Worm (Caenorhabditis elegans) whole organism, L4 larva: ENCODE measurements around the gene prx-5.

Experiments
- D1046.2 ChIP-seq: fragments of 200-800 bp; sonication (Bioruptor generic); IDR thresholded peaks from 2 replicates; pipeline ENCODE4 v1.3.6; 2022; ENCODE audit warnings: missing genetic modification characterization, missing compliant biosample characterization
- F10B5.3 ChIP-seq: sonication (generic microtip); optimal IDR thresholded peaks from 2 replicates; lab custom pipeline; 2016; ENCODE audit warnings: mild to moderate bottlenecking, missing genetic modification characterization, missing compliant biosample characterization
- F37D6.2 ChIP-seq: sonication (generic microtip); optimal IDR thresholded peaks from 2 replicates; lab custom pipeline; 2016; ENCODE audit warnings: mild to moderate bottlenecking, missing genetic modification characterization, missing compliant biosample characterization
- T20F7.1 ChIP-seq: fragments of 200-800 bp; sonication (Bioruptor generic); optimal IDR thresholded peaks from 2 replicates; lab custom pipeline; 2018; ENCODE audit warnings: mild to moderate bottlenecking, missing genetic modification characterization, missing compliant biosample characterization
- Y105C5A.15 ChIP-seq: fragments of 200-800 bp; sonication (Bioruptor generic); IDR thresholded peaks from 2 replicates; pipeline ENCODE4 v1.3.6; 2022; ENCODE audit warnings: missing genetic modification characterization, missing compliant biosample characterization
- Y75B8A.6 ChIP-seq: fragments of 200-800 bp; sonication (Bioruptor generic); IDR thresholded peaks from 2 replicates; pipeline ENCODE4 v1.3.6; 2022; ENCODE audit warnings: missing genetic modification reagents, missing genetic modification characterization, missing compliant biosample characterization
- ZK337.2 ChIP-seq: fragments of 200-800 bp; sonication (Bioruptor generic); IDR thresholded peaks from 2 replicates; pipeline ENCODE4 v1.3.6; 2022; ENCODE audit warnings: missing genetic modification reagents, missing genetic modification characterization, missing compliant biosample characterization
- ZK546.5 ChIP-seq, 2 experiments: sonication (generic microtip); optimal IDR thresholded peaks; 2 replicates each; lab custom pipeline; 2017; ENCODE audit warnings: missing biosample characterization in 2 of 2, missing genetic modification characterization in 2 of 2
- arid-1 ChIP-seq: fragments of 200-800 bp; sonication (Bioruptor generic); conservative IDR thresholded peaks from 2 replicates; pipeline ENCODE4 v1.3.6; 2022; ENCODE audit warnings: missing genetic modification reagents, missing genetic modification characterization, missing compliant biosample characterization
- ceh-20 ChIP-seq: fragments of 200-800 bp; sonication (Bioruptor generic); IDR thresholded peaks from 2 replicates; pipeline ENCODE4 v1.3.6; 2022; ENCODE audit warnings: missing genetic modification reagents, missing genetic modification characterization, missing compliant biosample characterization
- ceh-44 ChIP-seq: fragments of 200-800 bp; sonication (Bioruptor generic); IDR thresholded peaks from 2 replicates; pipeline ENCODE4 v1.3.6; 2022; ENCODE audit warnings: missing genetic modification reagents, missing genetic modification characterization, missing compliant biosample characterization
- ceh-82 ChIP-seq: sonication (generic microtip); optimal IDR thresholded peaks from 2 replicates; lab custom pipeline; 2017; ENCODE audit warnings: missing biosample characterization, missing genetic modification characterization
- cey-2 ChIP-seq: sonication (generic microtip); optimal IDR thresholded peaks from 3 replicates; lab custom pipeline; 2017; ENCODE audit warnings: missing genetic modification characterization, mild to moderate bottlenecking, missing compliant biosample characterization, antibody characterized with exemption, borderline replicate concordance; ENCODE audit not compliant: insufficient read depth
- daf-12 ChIP-seq: fragments of 150-350 bp; optimal IDR thresholded peaks from 2 replicates; lab custom pipeline; 2014; ENCODE audit warnings: missing biosample characterization, missing genetic modification reagents, missing genetic modification characterization
- daf-16 ChIP-seq, 3 experiments: sonication (generic microtip); optimal IDR thresholded peaks; 2 replicates each; lab custom pipeline; 2016 to 2017; ENCODE audit warnings: missing genetic modification characterization in 3 of 3, missing genetic modification reagents in 3 of 3, mild to moderate bottlenecking in 2 of 3, missing compliant biosample characterization in 2 of 3, missing biosample characterization in 1 of 3, moderate library complexity in 1 of 3
- daf-19 ChIP-seq: fragments of 200-800 bp; sonication (Bioruptor generic); conservative IDR thresholded peaks from 2 replicates; pipeline ENCODE4 v1.3.6; 2022; ENCODE audit warnings: missing genetic modification characterization, missing compliant biosample characterization
- daf-8 ChIP-seq: fragments of 200-800 bp; sonication (Bioruptor generic); IDR thresholded peaks from 2 replicates; pipeline ENCODE4 v1.3.6; 2022; ENCODE audit warnings: missing genetic modification characterization, missing compliant biosample characterization
- dmd-6 ChIP-seq: fragments of 200-800 bp; sonication (Bioruptor generic); IDR thresholded peaks from 2 replicates; pipeline ENCODE4 v1.3.6; 2022; ENCODE audit warnings: missing genetic modification reagents, missing genetic modification characterization, missing compliant biosample characterization
- dmd-9 ChIP-seq: fragments of 200-800 bp; sonication (Bioruptor generic); IDR thresholded peaks from 2 replicates; pipeline ENCODE4 v1.3.6; 2022; ENCODE audit warnings: missing genetic modification reagents, missing genetic modification characterization, missing compliant biosample characterization
- dve-1 ChIP-seq: sonication (generic microtip); optimal IDR thresholded peaks from 2 replicates; lab custom pipeline; 2017; ENCODE audit warnings: antibody characterized with exemption, mild to moderate bottlenecking, missing genetic modification characterization, missing compliant biosample characterization; ENCODE audit not compliant: insufficient read depth
- fos-1 ChIP-seq: fragments of 150-350 bp; optimal IDR thresholded peaks from 2 replicates; lab custom pipeline; 2014; ENCODE audit warnings: missing biosample characterization, missing genetic modification characterization
- gei-8 ChIP-seq: fragments of 200-800 bp; sonication (Bioruptor generic); optimal IDR thresholded peaks from 2 replicates; lab custom pipeline; 2018; ENCODE audit warnings: mild to moderate bottlenecking, missing genetic modification characterization, missing compliant biosample characterization
- hif-1 ChIP-seq, 2 experiments: sonication (generic microtip); optimal IDR thresholded peaks; 2 replicates each; lab custom pipeline; 2016 to 2017; ENCODE audit warnings: missing compliant biosample characterization in 2 of 2, missing genetic modification characterization in 2 of 2, missing genetic modification reagents in 2 of 2, missing genotype in 2 of 2, mild to moderate bottlenecking in 1 of 2
- hmg-1.1 ChIP-seq: fragments of 200-800 bp; sonication (Bioruptor generic); IDR thresholded peaks from 2 replicates; pipeline ENCODE4 v1.3.6; 2022; ENCODE audit warnings: missing genetic modification reagents, missing genetic modification characterization, missing compliant biosample characterization
- lsy-2 ChIP-seq, 2 experiments: fragments of 150-350 bp in 1 of 2; sonication (generic microtip) in 1 of 2; optimal IDR thresholded peaks; 2 replicates each; lab custom pipeline; 2014 to 2017; ENCODE audit warnings: missing biosample characterization in 2 of 2, missing genetic modification characterization in 2 of 2
- madf-5 ChIP-seq, 2 experiments: fragments of 200-800 bp; sonication (Bioruptor generic); IDR thresholded peaks; 2 replicates each; pipeline ENCODE4 v1.3.6; 2022; ENCODE audit warnings: missing compliant biosample characterization in 2 of 2, missing genetic modification characterization in 2 of 2
- nhr-111 ChIP-seq: fragments of 200-800 bp; sonication (Bioruptor generic); optimal IDR thresholded peaks from 2 replicates; lab custom pipeline; 2018; ENCODE audit warnings: mild to moderate bottlenecking, missing genetic modification characterization, missing compliant biosample characterization
- nhr-237 ChIP-seq: sonication (generic microtip); optimal IDR thresholded peaks from 2 replicates; lab custom pipeline; 2017; ENCODE audit warnings: missing biosample characterization, missing genetic modification characterization
- nhr-25 ChIP-seq: sonication (generic microtip); optimal IDR thresholded peaks from 2 replicates; lab custom pipeline; 2017; ENCODE audit warnings: missing genetic modification characterization, mild to moderate bottlenecking, missing compliant biosample characterization, antibody characterized with exemption, moderate library complexity, borderline replicate concordance; ENCODE audit not compliant: insufficient read depth
- nhr-28 ChIP-seq: fragments of 150-350 bp; optimal IDR thresholded peaks from 2 replicates; lab custom pipeline; 2014; ENCODE audit warnings: missing biosample characterization, missing genetic modification characterization
- nhr-48 ChIP-seq: sonication (generic microtip); optimal IDR thresholded peaks from 2 replicates; lab custom pipeline; 2016; ENCODE audit warnings: mild to moderate bottlenecking, missing genetic modification characterization, missing compliant biosample characterization
- nhr-6 ChIP-seq: fragments of 150-350 bp; optimal IDR thresholded peaks from 2 replicates; lab custom pipeline; 2014; ENCODE audit warnings: missing biosample characterization, missing genetic modification characterization
- nhr-77 ChIP-seq: fragments of 150-350 bp; optimal IDR thresholded peaks from 2 replicates; lab custom pipeline; 2014; ENCODE audit warnings: missing biosample characterization, missing genetic modification characterization
- pqm-1 ChIP-seq: sonication (generic microtip); optimal IDR thresholded peaks from 2 replicates; lab custom pipeline; 2017; ENCODE audit warnings: missing biosample characterization, missing genetic modification characterization
- saeg-2 ChIP-seq: fragments of 200-800 bp; sonication (Bioruptor generic); IDR thresholded peaks from 2 replicates; pipeline ENCODE4 v1.3.6; 2022; ENCODE audit warnings: missing genetic modification reagents, missing genetic modification characterization, missing compliant biosample characterization
- sdz-12 ChIP-seq: fragments of 200-800 bp; sonication (Bioruptor generic); optimal IDR thresholded peaks from 2 replicates; lab custom pipeline; 2018; ENCODE audit warnings: mild to moderate bottlenecking, missing genetic modification characterization, missing compliant biosample characterization
- snpc-1.2 ChIP-seq: fragments of 200-800 bp; sonication (Bioruptor generic); IDR thresholded peaks from 2 replicates; pipeline ENCODE4 v1.3.6; 2022; ENCODE audit warnings: missing genetic modification reagents, missing genetic modification characterization, missing compliant biosample characterization
- snpc-4 ChIP-seq: fragments of 150-350 bp; optimal IDR thresholded peaks from 2 replicates; lab custom pipeline; 2014; ENCODE audit warnings: missing biosample characterization, missing genetic modification characterization
- spr-3 ChIP-seq: fragments of 200-800 bp; sonication (Bioruptor generic); optimal IDR thresholded peaks from 2 replicates; lab custom pipeline; 2018; ENCODE audit warnings: mild to moderate bottlenecking, missing genetic modification characterization, missing compliant biosample characterization
- tag-97 ChIP-seq: fragments of 200-800 bp; sonication (Bioruptor generic); IDR thresholded peaks from 2 replicates; pipeline ENCODE4 v1.3.6; 2022; ENCODE audit warnings: missing genetic modification characterization, missing compliant biosample characterization
- tra-1 ChIP-seq: fragments of 200-800 bp; sonication (Bioruptor generic); IDR thresholded peaks from 2 replicates; pipeline ENCODE4 v1.3.6; 2022; ENCODE audit warnings: missing genetic modification reagents, missing genetic modification characterization, missing compliant biosample characterization
- unc-130 ChIP-seq: sonication (generic microtip); optimal IDR thresholded peaks from 2 replicates; lab custom pipeline; 2016; ENCODE audit warnings: missing genetic modification reagents, missing genetic modification characterization, missing compliant biosample characterization
- vab-7 ChIP-seq: fragments of 200-800 bp; sonication (Bioruptor generic); IDR thresholded peaks from 2 replicates; pipeline ENCODE4 v1.3.6; 2022; ENCODE audit warnings: missing genetic modification reagents, missing genetic modification characterization, missing compliant biosample characterization
- zag-1 ChIP-seq: fragments of 150-350 bp; optimal IDR thresholded peaks from 2 replicates; lab custom pipeline; 2014; ENCODE audit warnings: missing biosample characterization, missing genetic modification characterization
- zfp-2 ChIP-seq: sonication (generic microtip); optimal IDR thresholded peaks from 2 replicates; lab custom pipeline; 2016; ENCODE audit warnings: mild to moderate bottlenecking, missing genetic modification characterization, missing compliant biosample characterization
- zfp-3 ChIP-seq: fragments of 200-800 bp; sonication (Bioruptor generic); conservative IDR thresholded peaks from 2 replicates; pipeline ENCODE4 v1.3.6; 2022; ENCODE audit warnings: missing genetic modification reagents, missing genetic modification characterization, missing compliant biosample characterization
- zip-2 ChIP-seq: fragments of 150-350 bp; optimal IDR thresholded peaks from 2 replicates; lab custom pipeline; 2014; ENCODE audit warnings: missing biosample characterization, missing genetic modification characterization
- ztf-11 ChIP-seq: fragments of 150-350 bp; optimal IDR thresholded peaks from 2 replicates; lab custom pipeline; 2014; ENCODE audit warnings: missing biosample characterization, missing genetic modification characterization
- ztf-7 ChIP-seq: fragments of 150-350 bp; optimal IDR thresholded peaks from 2 replicates; lab custom pipeline; 2014; ENCODE audit warnings: missing biosample characterization, missing genetic modification characterization

The prx-5 gene

ce11 chrII:8742006-8742847, 37.6 kb downstream of the prx-5 start (continued):
- TF ChIP-seq nhr-6 (tag; lab: Kevin White, UChicago), result no peak
- TF ChIP-seq zag-1 (tag; lab: Kevin White, UChicago), result no peak
- no peak for TF ChIP-seq Y75B8A.6
- no peak for TF ChIP-seq madf-5 (GFP tag; IDR thresholded peaks at IDR 0.05; lab: Robert Waterston, UW)
- no peak for TF ChIP-seq arid-1 (GFP tag; lab: Robert Waterston, UW)
- TF ChIP-seq zip-2 (tag; lab: Kevin White, UChicago), result no peak
- TF ChIP-seq spr-3, result no peak
- TF ChIP-seq saeg-2 (GFP tag; lab: Robert Waterston, UW), result no peak
- no peak for TF ChIP-seq ztf-7 (tag; lab: Kevin White, UChicago)
- TF ChIP-seq daf-16 (GFP tag; optimal IDR thresholded peaks at IDR 0.05; lab: Kevin White, UChicago), result no peak
- peak; percentile 76 for TF ChIP-seq daf-16 (tag; optimal IDR thresholded peaks at IDR 0.05; lab: Kevin White, UChicago)
- TF ChIP-seq dve-1, result peak; percentile 68
- TF ChIP-seq ztf-11 (tag; lab: Kevin White, UChicago), result no peak
- TF ChIP-seq unc-130 (GFP tag; lab: Kevin White, UChicago), result no peak
- no peak for TF ChIP-seq nhr-237 (tag; lab: Kevin White, UChicago)
- TF ChIP-seq daf-12 (tag; lab: Kevin White, UChicago), result no peak
- TF ChIP-seq zfp-3 (GFP tag; lab: Robert Waterston, UW), result 0 out of 2 replicates have a peak, but pooled peaks have one; percentile 6
- TF ChIP-seq cey-2 (tag; lab: Kevin White, UChicago), result peak; percentile 74
- peak; percentile 66 for TF ChIP-seq nhr-25
- no peak for TF ChIP-seq zfp-2
- peak; percentile 11 to 31 for TF ChIP-seq hif-1 (tag; optimal IDR thresholded peaks at IDR 0.05; lab: Kevin White, UChicago)
- TF ChIP-seq nhr-111, result no peak
- no peak for TF ChIP-seq daf-19
- no peak for TF ChIP-seq snpc-4
- TF ChIP-seq F37D6.2 (tag; lab: Kevin White, UChicago), result no peak
- no peak for TF ChIP-seq ZK546.5 (tag; optimal IDR thresholded peaks at IDR 0.05; lab: Kevin White, UChicago)
- peak; percentile 96 for TF ChIP-seq nhr-48 (tag; lab: Kevin White, UChicago)
- no peak for TF ChIP-seq F10B5.3
- TF ChIP-seq vab-7 (GFP tag; lab: Robert Waterston, UW), result no peak
- peak; percentile 30 for TF ChIP-seq nhr-77 (tag; lab: Kevin White, UChicago)
- no peak; the same call in 1 of the 2 replicates for TF ChIP-seq ceh-20 (GFP tag; lab: Robert Waterston, UW)
- no peak for TF ChIP-seq ceh-44 (GFP tag; lab: Robert Waterston, UW)
- TF ChIP-seq dmd-6 (GFP tag; lab: Robert Waterston, UW), result peak; percentile 69
- TF ChIP-seq daf-8, result no peak
- TF ChIP-seq ZK337.2 (GFP tag; lab: Robert Waterston, UW), result no peak
- TF ChIP-seq sdz-12 (GFP tag; lab: Kevin White, UChicago), result no peak
- no peak for TF ChIP-seq T20F7.1
- no peak for TF ChIP-seq Y105C5A.15
- no peak for TF ChIP-seq ceh-82 (tag; lab: Kevin White, UChicago)
- TF ChIP-seq gei-8, result peak; percentile 79
- TF ChIP-seq pqm-1, result no peak
- TF ChIP-seq nhr-28 (tag; lab: Kevin White, UChicago), result peak; percentile 94
- TF ChIP-seq hmg-1.1 (GFP tag; lab: Robert Waterston, UW), result 0 out of 2 replicates have a peak, but pooled peaks have one; percentile 8
- TF ChIP-seq dmd-9 (GFP tag; lab: Robert Waterston, UW), result no peak
- TF ChIP-seq tra-1 (GFP tag; lab: Robert Waterston, UW), result peak; percentile 77
- no peak for TF ChIP-seq tag-97
- TF ChIP-seq D1046.2 (GFP tag; lab: Robert Waterston, UW), result no peak
- no peak for TF ChIP-seq fos-1 (tag; lab: Kevin White, UChicago)
- TF ChIP-seq lsy-2 (tag; optimal IDR thresholded peaks at IDR 0.05; lab: Kevin White, UChicago), result peak in 1 of 2 experiments; percentile 58
- no peak for TF ChIP-seq snpc-1.2 (GFP tag; lab: Robert Waterston, UW)
